Worm (Caenorhabditis elegans) whole organism, young adult: ENCODE results near the gene T20B12.5.

ENCODE experiments used
- B0019.2 ChIP-seq: fragments of 200-800 bp; sonication (Bioruptor generic); conservative IDR thresholded peaks from 2 replicates; pipeline ENCODE4 v1.3.6; 2022; ENCODE audit warnings: missing genetic modification reagents, missing genetic modification characterization, missing compliant biosample characterization
- C06A6.2 ChIP-seq: fragments of 200-800 bp; sonication (Bioruptor generic); conservative IDR thresholded peaks from 2 replicates; pipeline ENCODE4 v1.3.6; 2022; ENCODE audit warnings: missing genetic modification characterization, missing compliant biosample characterization
- D2030.7 ChIP-seq: fragments of 200-800 bp; sonication (Bioruptor generic); IDR thresholded peaks from 2 replicates; pipeline ENCODE4 v1.3.6; 2022; ENCODE audit warnings: missing genetic modification reagents, missing genetic modification characterization, missing compliant biosample characterization
- F22D6.2 ChIP-seq: sonication (generic microtip); optimal IDR thresholded peaks from 2 replicates; lab custom pipeline; 2016; ENCODE audit warnings: mild to moderate bottlenecking, missing genetic modification characterization, missing compliant biosample characterization
- F23B12.7 ChIP-seq: sonication (generic microtip); optimal IDR thresholded peaks from 2 replicates; lab custom pipeline; 2017; ENCODE audit warnings: missing genetic modification characterization, mild to moderate bottlenecking, missing compliant biosample characterization, antibody characterized with exemption, moderate library complexity; ENCODE audit not compliant: insufficient read depth
- F33H1.4 ChIP-seq: fragments of 200-800 bp; sonication (Bioruptor generic); IDR thresholded peaks from 2 replicates; pipeline ENCODE4 v1.3.6; 2022; ENCODE audit warnings: missing genetic modification reagents, missing genetic modification characterization, missing compliant biosample characterization
- F49E8.2 ChIP-seq: sonication (generic microtip); optimal IDR thresholded peaks from 3 replicates; lab custom pipeline; 2017; ENCODE audit warnings: missing genetic modification characterization, mild to moderate bottlenecking, missing compliant biosample characterization, antibody characterized with exemption, moderate library complexity; ENCODE audit not compliant: insufficient read depth
- F52B5.7 ChIP-seq: sonication (generic microtip); optimal IDR thresholded peaks from 2 replicates; lab custom pipeline; 2016; ENCODE audit warnings: mild to moderate bottlenecking, missing genetic modification characterization, missing compliant biosample characterization
- F55B11.4 ChIP-seq: sonication (generic microtip); optimal IDR thresholded peaks from 2 replicates; lab custom pipeline; 2016; ENCODE audit warnings: missing compliant biosample characterization, missing genetic modification characterization, borderline replicate concordance; ENCODE audit not compliant: insufficient read depth
- K12H6.12 ChIP-seq: fragments of 200-800 bp; sonication (Bioruptor generic); optimal IDR thresholded peaks from 2 replicates; lab custom pipeline; 2018; ENCODE audit warnings: mild to moderate bottlenecking, missing genetic modification characterization, missing compliant biosample characterization
- Y95B8A.8 ChIP-seq: fragments of 200-800 bp; sonication (Bioruptor generic); IDR thresholded peaks from 2 replicates; pipeline ENCODE4 v1.3.6; 2022; ENCODE audit warnings: missing genetic modification reagents, missing genetic modification characterization, missing compliant biosample characterization
- ama-1 ChIP-seq, 3 experiments: fragments of 150-350 bp in 1 of 3; sonication (generic microtip) in 2 of 3; optimal IDR thresholded peaks; 2 replicates each; lab custom pipeline; 2014 to 2018; ENCODE audit warnings: missing biosample characterization in 2 of 3, missing genetic modification characterization in 2 of 3, missing genetic modification reagents in 2 of 3
- aptf-2 ChIP-seq: fragments of 200-800 bp; sonication (Bioruptor generic); conservative IDR thresholded peaks from 2 replicates; pipeline ENCODE4 v1.3.6; 2022; ENCODE audit warnings: missing genetic modification reagents, missing genetic modification characterization, missing compliant biosample characterization
- aptf-3 ChIP-seq: fragments of 200-800 bp; sonication (Bioruptor generic); IDR thresholded peaks from 2 replicates; pipeline ENCODE4 v1.3.6; 2022; ENCODE audit warnings: missing genetic modification characterization, missing compliant biosample characterization
- athp-1 ChIP-seq: sonication (generic microtip); optimal IDR thresholded peaks from 2 replicates; lab custom pipeline; 2017; ENCODE audit warnings: mild to moderate bottlenecking, missing genetic modification characterization, missing compliant biosample characterization
- attf-3 ChIP-seq: fragments of 200-800 bp; sonication (Bioruptor generic); conservative IDR thresholded peaks from 2 replicates; pipeline ENCODE4 v1.3.6; 2022; ENCODE audit warnings: missing genetic modification reagents, missing genetic modification characterization, missing compliant biosample characterization
- ceh-40 ChIP-seq: fragments of 200-800 bp; sonication (Bioruptor generic); IDR thresholded peaks from 2 replicates; pipeline ENCODE4 v1.3.6; 2022; ENCODE audit warnings: missing genetic modification characterization, missing compliant biosample characterization
- ceh-58 ChIP-seq: fragments of 200-800 bp; sonication (Bioruptor generic); IDR thresholded peaks from 2 replicates; pipeline ENCODE4 v1.3.6; 2022; ENCODE audit warnings: missing genetic modification characterization, missing compliant biosample characterization
- chd-7 ChIP-seq: sonication (generic microtip); optimal IDR thresholded peaks from 2 replicates; lab custom pipeline; 2016; ENCODE audit warnings: mild to moderate bottlenecking, missing genetic modification characterization, moderate library complexity, missing compliant biosample characterization
- dox-1 ChIP-seq: fragments of 200-800 bp; sonication (Bioruptor generic); IDR thresholded peaks from 2 replicates; pipeline ENCODE4 v1.3.6; 2022; ENCODE audit warnings: missing genetic modification reagents, missing genetic modification characterization, missing compliant biosample characterization
- dpl-1 ChIP-seq: fragments of 150-350 bp; optimal IDR thresholded peaks from 2 replicates; lab custom pipeline; 2014; ENCODE audit warnings: missing biosample characterization, missing genetic modification reagents, missing genetic modification characterization
- efl-1 ChIP-seq: fragments of 150-350 bp; optimal IDR thresholded peaks from 2 replicates; lab custom pipeline; 2014; ENCODE audit warnings: missing biosample characterization, missing genetic modification reagents, missing genetic modification characterization
- egl-44 ChIP-seq: fragments of 200-800 bp; sonication (Bioruptor generic); IDR thresholded peaks from 2 replicates; pipeline ENCODE4 v1.3.6; 2022; ENCODE audit warnings: missing genetic modification reagents, missing genetic modification characterization, missing compliant biosample characterization
- hlh-12 ChIP-seq: sonication (generic microtip); optimal IDR thresholded peaks from 2 replicates; lab custom pipeline; 2016; ENCODE audit warnings: missing genetic modification characterization, missing compliant biosample characterization
- hlh-26 ChIP-seq: fragments of 200-800 bp; sonication (Bioruptor generic); conservative IDR thresholded peaks from 2 replicates; pipeline ENCODE4 v1.3.6; 2022; ENCODE audit warnings: missing genetic modification reagents, missing genetic modification characterization, missing compliant biosample characterization
- hmg-1.2 ChIP-seq: fragments of 200-800 bp; sonication (Bioruptor generic); IDR thresholded peaks from 2 replicates; pipeline ENCODE4 v1.3.6; 2022; ENCODE audit warnings: missing genetic modification reagents, missing genetic modification characterization, missing compliant biosample characterization
- hsf-1 ChIP-seq: fragments of 200-800 bp; sonication (Bioruptor generic); IDR thresholded peaks from 2 replicates; pipeline ENCODE4 v1.3.6; 2022; ENCODE audit warnings: missing genetic modification reagents, missing genetic modification characterization, missing compliant biosample characterization
- lin-54 ChIP-seq: fragments of 200-800 bp; sonication (Bioruptor generic); optimal IDR thresholded peaks from 2 replicates; lab custom pipeline; 2018; ENCODE audit warnings: mild to moderate bottlenecking, missing genetic modification characterization, missing compliant biosample characterization
- lsl-1 ChIP-seq: fragments of 200-800 bp; sonication (Bioruptor generic); optimal IDR thresholded peaks from 2 replicates; lab custom pipeline; 2018; ENCODE audit warnings: mild to moderate bottlenecking, missing genetic modification characterization, moderate library complexity, missing compliant biosample characterization
- madf-10 ChIP-seq: sonication (generic microtip); optimal IDR thresholded peaks from 2 replicates; lab custom pipeline; 2016; ENCODE audit warnings: mild to moderate bottlenecking, missing genetic modification characterization, missing compliant biosample characterization
- madf-3 ChIP-seq: fragments of 200-800 bp; sonication (Bioruptor generic); IDR thresholded peaks from 2 replicates; pipeline ENCODE4 v1.3.6; 2022; ENCODE audit warnings: missing genetic modification reagents, missing genetic modification characterization, missing compliant biosample characterization
- madf-6 ChIP-seq: fragments of 200-800 bp; sonication (Bioruptor generic); IDR thresholded peaks from 2 replicates; pipeline ENCODE4 v1.3.6; 2022; ENCODE audit warnings: missing genetic modification reagents, missing genetic modification characterization, missing compliant biosample characterization
- madf-8 ChIP-seq: fragments of 200-800 bp; sonication (Bioruptor generic); conservative IDR thresholded peaks from 2 replicates; pipeline ENCODE4 v1.3.6; 2022; ENCODE audit warnings: missing genetic modification reagents, missing genetic modification characterization, missing compliant biosample characterization
- nfyb-1 ChIP-seq: fragments of 200-800 bp; sonication (Bioruptor generic); IDR thresholded peaks from 2 replicates; pipeline ENCODE4 v1.3.6; 2022; ENCODE audit warnings: missing genetic modification reagents, missing genetic modification characterization, missing compliant biosample characterization
- nhr-179 ChIP-seq: sonication (generic microtip); optimal IDR thresholded peaks from 2 replicates; lab custom pipeline; 2016; ENCODE audit warnings: mild to moderate bottlenecking, missing genetic modification characterization, missing compliant biosample characterization
- pbrm-1 ChIP-seq: fragments of 200-800 bp; sonication (Bioruptor generic); IDR thresholded peaks from 2 replicates; pipeline ENCODE4 v1.3.6; 2022; ENCODE audit warnings: missing genetic modification reagents, missing genetic modification characterization, missing compliant biosample characterization
- rcor-1 ChIP-seq: fragments of 200-800 bp; sonication (Bioruptor generic); IDR thresholded peaks from 2 replicates; pipeline ENCODE4 v1.3.6; 2022; ENCODE audit warnings: missing genetic modification reagents, missing genetic modification characterization, missing compliant biosample characterization
- sdz-38 ChIP-seq: sonication (generic microtip); optimal IDR thresholded peaks from 2 replicates; lab custom pipeline; 2016; ENCODE audit warnings: missing genotype, missing genetic modification characterization, missing compliant biosample characterization
- snpc-1.1 ChIP-seq: sonication (generic microtip); optimal IDR thresholded peaks from 2 replicates; lab custom pipeline; 2017; ENCODE audit warnings: missing genetic modification characterization, mild to moderate bottlenecking, missing compliant biosample characterization, antibody characterized with exemption, moderate library complexity, missing genotype, missing genetic modification reagents; ENCODE audit not compliant: insufficient read depth
- snpc-3.4 ChIP-seq: sonication (generic microtip); optimal IDR thresholded peaks from 2 replicates; lab custom pipeline; 2017; ENCODE audit warnings: missing genetic modification characterization, mild to moderate bottlenecking, missing compliant biosample characterization, antibody characterized with exemption, moderate library complexity, missing genotype, missing genetic modification reagents
- tbp1 ChIP-seq: fragments of 200-800 bp; sonication (Bioruptor generic); optimal IDR thresholded peaks from 2 replicates; lab custom pipeline; 2018; ENCODE audit warnings: mild to moderate bottlenecking, missing genetic modification characterization, missing compliant biosample characterization
- tlf-1 ChIP-seq: fragments of 200-800 bp; sonication (Bioruptor generic); optimal IDR thresholded peaks from 2 replicates; lab custom pipeline; 2018; ENCODE audit warnings: mild to moderate bottlenecking, missing genetic modification characterization, missing compliant biosample characterization
- unc-130 ChIP-seq: sonication (generic microtip); optimal IDR thresholded peaks from 2 replicates; lab custom pipeline; 2016; ENCODE audit warnings: missing genetic modification reagents, missing genetic modification characterization, missing compliant biosample characterization
- ztf-18 ChIP-seq: sonication (generic microtip); optimal IDR thresholded peaks from 2 replicates; lab custom pipeline; 2016; ENCODE audit warnings: missing genotype, mild to moderate bottlenecking, missing genetic modification characterization, missing compliant biosample characterization
- ztf-25 ChIP-seq: fragments of 200-800 bp; sonication (Bioruptor generic); IDR thresholded peaks from 2 replicates; pipeline ENCODE4 v1.3.6; 2022; ENCODE audit warnings: missing genetic modification reagents, missing genetic modification characterization, missing compliant biosample characterization

T20B12.5 gene

DNA sequence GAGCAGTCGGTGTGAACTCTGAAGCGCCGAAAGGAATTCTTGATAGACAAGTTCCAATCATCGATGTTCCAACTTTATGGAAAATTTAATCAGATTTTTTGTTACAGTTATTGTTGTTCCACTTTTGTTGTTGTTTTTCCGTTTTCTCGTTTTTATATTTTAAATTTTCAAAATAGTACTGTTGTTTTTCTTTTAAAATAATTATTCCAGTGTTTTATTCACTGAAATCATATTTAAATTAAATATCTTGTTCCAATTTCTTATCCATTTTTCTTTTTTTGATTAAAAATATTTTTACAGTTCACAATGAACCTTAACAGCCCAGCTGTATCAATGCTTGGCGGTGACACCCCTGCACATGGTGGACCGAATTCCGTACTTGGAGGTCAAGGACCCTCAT lies 16.8 kb upstream of the T20B12.5 start, which contains the start of gene tbp-1:
Gene tbp-1, plus strand, starts transcription at position 301 of the 400 bp plus-strand sequence.
- TF ChIP-seq C06A6.2 (GFP tag; lab: Robert Waterston, UW) (no peak), chd-7 (no peak), hlh-26 (GFP tag; lab: Robert Waterston, UW) (no peak), aptf-3 (GFP tag; lab: Robert Waterston, UW) (no peak), tbp1 (GFP tag; lab: Kevin White, UChicago) (peak; percentile 58)

ce11 chrIII:7381546-7382171 lies 14.7 kb upstream of the T20B12.5 start, which contains the start of the genes hmg-4 and T20B12.3:
Gene hmg-4, minus strand, starts transcription at chrIII:7381596.
Gene T20B12.3, plus strand, starts transcription at chrIII:7382115.
- TF ChIP-seq dox-1: peak; percentile 55
- no peak for TF ChIP-seq sdz-38
- TF ChIP-seq attf-3 (GFP tag; lab: Robert Waterston, UW): no peak
- no peak for TF ChIP-seq F52B5.7 (tag; lab: Kevin White, UChicago)
- TF ChIP-seq hsf-1 (GFP tag; lab: Robert Waterston, UW): peak; percentile 84; the same call in 1 of the 2 replicates
- TF ChIP-seq egl-44 (GFP tag; lab: Robert Waterston, UW): no peak
- TF ChIP-seq efl-1: peak; percentile 93
- peak; percentile 89 for TF ChIP-seq lsl-1 (GFP tag; lab: Kevin White, UChicago)
- peak; percentile 44; the same call in 1 of the 2 replicates for TF ChIP-seq madf-8 (GFP tag; lab: Robert Waterston, UW)
- 0 out of 2 replicates have a peak, but pooled peaks have one; percentile 54 for TF ChIP-seq Y95B8A.8 (GFP tag; lab: Robert Waterston, UW)
- 0 out of 2 replicates have a peak, but pooled peaks have one; percentile 36 for TF ChIP-seq B0019.2 (GFP tag; lab: Robert Waterston, UW)
- no peak for TF ChIP-seq pbrm-1
- TF ChIP-seq ceh-58 (GFP tag; lab: Robert Waterston, UW): no peak
- TF ChIP-seq hlh-12 (tag; lab: Kevin White, UChicago): no peak
- peak; percentile 15 for TF ChIP-seq snpc-3.4
- peak; percentile 8; the same call in 1 of the 2 replicates for TF ChIP-seq rcor-1 (GFP tag; lab: Robert Waterston, UW)
- peak; percentile 77 for TF ChIP-seq F33H1.4 (GFP tag; lab: Robert Waterston, UW)
- TF ChIP-seq D2030.7 (GFP tag; lab: Robert Waterston, UW): peak; percentile 69
- TF ChIP-seq tlf-1: peak; percentile 7
- TF ChIP-seq ztf-25 (GFP tag; lab: Robert Waterston, UW): no peak
- peak; percentile 14 for TF ChIP-seq unc-130 (GFP tag; lab: Kevin White, UChicago)
- no peak for TF ChIP-seq madf-3 (GFP tag; lab: Robert Waterston, UW)
- TF ChIP-seq aptf-2: no peak
- TF ChIP-seq K12H6.12 (tag; lab: Kevin White, UChicago): peak; percentile 4
- TF ChIP-seq F49E8.2 (tag; lab: Kevin White, UChicago): no peak
- TF ChIP-seq ztf-18 (tag; lab: Kevin White, UChicago): peak; percentile 44
- 0 out of 2 replicates have a peak, but pooled peaks have one; percentile 27 for TF ChIP-seq nfyb-1
- peak; percentile 52; the same call in 1 of the 2 replicates for TF ChIP-seq hmg-1.2 (GFP tag; lab: Robert Waterston, UW)
- TF ChIP-seq snpc-1.1 (tag; lab: Kevin White, UChicago): peak; percentile 4
- TF ChIP-seq F22D6.2: no peak
- TF ChIP-seq athp-1 (tag; lab: Kevin White, UChicago): no peak
- TF ChIP-seq ceh-40 (GFP tag; lab: Robert Waterston, UW): no peak
- TF ChIP-seq nhr-179: no peak
- no peak for TF ChIP-seq F55B11.4 (tag; lab: Kevin White, UChicago)
- TF ChIP-seq madf-10 (tag; lab: Kevin White, UChicago): no peak
- peak; percentile 22 for TF ChIP-seq lin-54
- peak; percentile 54 for TF ChIP-seq F23B12.7 (tag; lab: Kevin White, UChicago)
- peak; percentile 87 for TF ChIP-seq madf-6
- TF ChIP-seq tbp1 (GFP tag; lab: Kevin White, UChicago): peak; percentile 75
- peak; percentile 70 for TF ChIP-seq dpl-1 (GFP tag; lab: Kevin White, UChicago)
- TF ChIP-seq ama-1 (optimal IDR thresholded peaks at IDR 0.05; lab: Kevin White, UChicago): no peak
- no peak for TF ChIP-seq ama-1 (GFP tag; optimal IDR thresholded peaks at IDR 0.05; lab: Kevin White, UChicago)
